Fruit fly (Drosophila melanogaster) whole organism, wandering third instar larva: ENCODE results near the gene tsl.

Source experiments
- Abd-B ChIP-seq: fragments of >200 bp; optimal IDR thresholded peaks from 2 replicates; lab custom pipeline; 2017; ENCODE audit warnings: missing biosample characterization, missing genetic modification characterization
- Hnf4 ChIP-seq: fragments of 200-800 bp; sonication (Bioruptor generic); optimal IDR thresholded peaks from 2 replicates; lab custom pipeline; 2016; ENCODE audit warnings: missing biosample characterization, mild to moderate bottlenecking, missing genetic modification characterization
- br ChIP-seq: fragments of 200-800 bp; sonication (Bioruptor generic); optimal IDR thresholded peaks from 2 replicates; lab custom pipeline; 2016; ENCODE audit warnings: missing biosample characterization, missing genetic modification characterization
- fru ChIP-seq: fragments of 200-800 bp; sonication (Bioruptor generic); optimal IDR thresholded peaks from 3 replicates; lab custom pipeline; 2016; ENCODE audit warnings: missing biosample characterization, mild to moderate bottlenecking, missing genetic modification characterization
- h ChIP-seq: fragments of 200-800 bp; sonication (Bioruptor generic); optimal IDR thresholded peaks from 3 replicates; lab custom pipeline; 2016; ENCODE audit warnings: missing biosample characterization, mild to moderate bottlenecking, missing genetic modification characterization
- jim ChIP-seq: fragments of 175-275, 200-325 bp; sonication (Bioruptor generic); optimal IDR thresholded peaks from 2 replicates; lab custom pipeline; 2016; ENCODE audit warnings: missing biosample characterization, mild to moderate bottlenecking, missing genetic modification characterization
- pan ChIP-seq: fragments of >200 bp; optimal IDR thresholded peaks from 2 replicates; lab custom pipeline; 2017
- psq ChIP-seq: fragments of 200-800 bp; sonication (Bioruptor generic); optimal IDR thresholded peaks from 3 replicates; lab custom pipeline; 2017; ENCODE audit warnings: missing biosample characterization, mild to moderate bottlenecking, missing genetic modification characterization, moderate library complexity
- sage ChIP-seq: fragments of 200-800 bp; sonication (Bioruptor generic); optimal IDR thresholded peaks from 2 replicates; lab custom pipeline; 2016; ENCODE audit warnings: missing biosample characterization, mild to moderate bottlenecking, missing genetic modification characterization
- sv ChIP-seq: fragments of 200-800 bp; sonication (Bioruptor generic); optimal IDR thresholded peaks from 3 replicates; lab custom pipeline; 2016; ENCODE audit warnings: missing biosample characterization, missing genetic modification characterization
- usp ChIP-seq: fragments of >200 bp; optimal IDR thresholded peaks from 2 replicates; lab custom pipeline; 2017; ENCODE audit warnings: missing biosample characterization, missing genetic modification characterization
- woc ChIP-seq: sonication (Bioruptor generic); optimal IDR thresholded peaks from 2 replicates; lab custom pipeline; 2016; ENCODE audit warnings: missing biosample characterization, mild to moderate bottlenecking, missing genetic modification characterization

- TF ChIP-seq sage (GFP tag; lab: Kevin White, UChicago) (no peak), h (GFP tag; lab: Kevin White, UChicago) (no peak), usp (GFP tag; lab: Kevin White, UChicago) (no peak), jim (GFP tag; lab: Kevin White, UChicago) (no peak), br (GFP tag; lab: Kevin White, UChicago) (no peak), woc (GFP tag; lab: Kevin White, UChicago) (no peak), psq (GFP tag; lab: Kevin White, UChicago) (no peak), fru (GFP tag; lab: Kevin White, UChicago) (no peak), sv (no peak), pan (lab: Kevin White, UChicago) (no peak), Hnf4 (no peak), Abd-B (GFP tag; lab: Kevin White, UChicago) (no peak)
Measured at dm6 chr3R:21736749-21737148, 45.6 kb downstream of the tsl start, which contains the start of gene CG42869.
